Worm (Caenorhabditis elegans) whole organism, late embryonic: Measurements from ENCODE around the gene F10E9.4.

Experiments used
- ceh-2 ChIP-seq: sonication (generic microtip); optimal IDR thresholded peaks from 2 replicates; lab custom pipeline; 2016; ENCODE audit warnings: missing genotype, missing genetic modification characterization, missing compliant biosample characterization
- dmd-4 ChIP-seq: sonication (generic microtip); optimal IDR thresholded peaks from 2 replicates; lab custom pipeline; 2016; ENCODE audit warnings: borderline replicate concordance, missing genetic modification characterization, missing compliant biosample characterization
- eyg-1 ChIP-seq: sonication (generic microtip); optimal IDR thresholded peaks from 2 replicates; lab custom pipeline; 2016; ENCODE audit warnings: missing genotype, missing genetic modification characterization, missing compliant biosample characterization
- fkh-10 ChIP-seq: fragments of 150-350 bp; optimal IDR thresholded peaks from 2 replicates; lab custom pipeline; 2014; ENCODE audit warnings: missing biosample characterization, missing genetic modification reagents, missing genetic modification characterization
- hlh-13 ChIP-seq: fragments of 200-800 bp; sonication (Bioruptor generic); optimal IDR thresholded peaks from 2 replicates; lab custom pipeline; 2018; ENCODE audit warnings: mild to moderate bottlenecking, missing genetic modification characterization, missing compliant biosample characterization
- lim-6 ChIP-seq: sonication (generic microtip); optimal IDR thresholded peaks from 2 replicates; lab custom pipeline; 2016; ENCODE audit warnings: missing genetic modification characterization, missing compliant biosample characterization
- nhr-11 ChIP-seq: fragments of 150-350 bp; optimal IDR thresholded peaks from 2 replicates; lab custom pipeline; 2014; ENCODE audit warnings: missing biosample characterization, missing genetic modification characterization
- pha-4 ChIP-seq: fragments of 150-350 bp; optimal IDR thresholded peaks from 2 replicates; lab custom pipeline; 2018; ENCODE audit warnings: missing biosample characterization, missing genetic modification reagents, missing genetic modification characterization
- sox-2 ChIP-seq: fragments of 200-800 bp; sonication (Bioruptor generic); IDR thresholded peaks from 2 replicates; pipeline ENCODE4 v1.3.6; 2022; ENCODE audit warnings: missing genetic modification reagents, missing genetic modification characterization, missing compliant biosample characterization
- unc-3 ChIP-seq, 2 experiments: fragments of 200-800 bp in 1 of 2; sonication (Bioruptor generic) in 1 of 2; sonication (generic microtip) in 1 of 2; conservative IDR thresholded peaks in 1 of 2; optimal IDR thresholded peaks in 1 of 2; 2 replicates each; pipeline versions ENCODE4 v1.3.6 to Lab custom; 2016 to 2022; ENCODE audit warnings: missing compliant biosample characterization in 2 of 2, missing genetic modification characterization in 2 of 2, missing genetic modification reagents in 1 of 2
- zip-5 ChIP-seq: sonication (generic microtip); optimal IDR thresholded peaks from 2 replicates; lab custom pipeline; 2016; ENCODE audit warnings: missing genetic modification characterization, missing compliant biosample characterization

- TF ChIP-seq lim-6 (tag; lab: Kevin White, UChicago) (no peak), zip-5 (no peak), sox-2 (GFP tag; lab: Robert Waterston, UW) (no peak), fkh-10 (GFP tag; lab: Kevin White, UChicago) (no peak), hlh-13 (GFP tag; lab: Kevin White, UChicago) (no peak), nhr-11 (no peak), eyg-1 (tag; lab: Kevin White, UChicago) (no peak), dmd-4 (tag; lab: Kevin White, UChicago) (no peak), pha-4 (tag; lab: Kevin White, UChicago) (no peak), unc-3 (GFP tag; conservative IDR thresholded peaks at IDR 0.05; lab: Robert Waterston, UW) (no peak), unc-3 (tag; optimal IDR thresholded peaks at IDR 0.05; lab: Kevin White, UChicago) (no peak), ceh-2 (no peak)
Observed at ce11 chrIII:8324412-8324811, 16.1 kb downstream of the F10E9.4 start, which contains the start of gene F10E9.12.
